Fruit fly (Drosophila melanogaster) whole organism, embryonic: Measurements from ENCODE around the gene Ufsp2.

Source experiments
- Abd-B ChIP-seq: fragments of 200-800 bp; sonication (Bioruptor generic); optimal IDR thresholded peaks from 2 replicates; lab custom pipeline; 2018; ENCODE audit warnings: missing biosample characterization, mild to moderate bottlenecking, missing genetic modification characterization, moderate library complexity
- Atf3 ChIP-seq: fragments of 200-800 bp; sonication (Bioruptor generic); optimal IDR thresholded peaks from 3 replicates; lab custom pipeline; 2016; ENCODE audit warnings: missing biosample characterization, missing genetic modification characterization
- BEAF-32 ChIP-seq: fragments of 200-800 bp; sonication (Bioruptor generic); optimal IDR thresholded peaks from 3 replicates; lab custom pipeline; 2017; ENCODE audit warnings: missing biosample characterization, missing genetic modification characterization, mild to moderate bottlenecking, moderate library complexity, missing genetic modification reagents
- CG10274 ChIP-seq: fragments of 200-800 bp; sonication (Bioruptor generic); optimal IDR thresholded peaks from 3 replicates; lab custom pipeline; 2017; ENCODE audit warnings: missing biosample characterization, mild to moderate bottlenecking, missing genetic modification characterization
- CG10654 ChIP-seq: fragments of 200-800 bp; sonication (Bioruptor generic); optimal IDR thresholded peaks from 2 replicates; lab custom pipeline; 2016; ENCODE audit warnings: missing biosample characterization, missing genetic modification characterization
- CG14860 ChIP-seq: fragments of 200-800 bp; sonication (Bioruptor generic); IDR thresholded peaks from 3 replicates; pipeline ENCODE4 v1.3.6; 2022; ENCODE audit warnings: missing biosample characterization, missing genetic modification characterization; ENCODE audit not compliant: partially characterized antibody
- CG14965 ChIP-seq: fragments of 200-800 bp; sonication (Bioruptor generic); optimal IDR thresholded peaks from 2 replicates; lab custom pipeline; 2016; ENCODE audit warnings: missing biosample characterization, missing genetic modification characterization, borderline replicate concordance
- CG15514 ChIP-seq: fragments of 200-800 bp; sonication (Bioruptor generic); optimal IDR thresholded peaks from 3 replicates; lab custom pipeline; 2017; ENCODE audit warnings: missing biosample characterization, missing genetic modification characterization, mild to moderate bottlenecking, moderate library complexity, missing genetic modification reagents
- CG16813 ChIP-seq: fragments of 200-800 bp; sonication (Bioruptor generic); IDR thresholded peaks from 3 replicates; pipeline ENCODE4 v1.3.6; 2022; ENCODE audit warnings: missing biosample characterization, missing genetic modification characterization; ENCODE audit not compliant: partially characterized antibody
- CG17612 ChIP-seq: fragments of 200-800 bp; sonication (Bioruptor generic); IDR thresholded peaks from 2 replicates; pipeline ENCODE4 v1.3.6; 2022; ENCODE audit warnings: missing biosample characterization, missing genetic modification characterization
- CG18262 ChIP-seq: fragments of 200-800 bp; optimal IDR thresholded peaks from 3 replicates; lab custom pipeline; 2019; ENCODE audit warnings: missing biosample characterization, mild to moderate bottlenecking, missing genetic modification characterization, moderate library complexity
- CG2199 ChIP-seq: fragments of 200-800 bp; sonication (Bioruptor generic); IDR thresholded peaks from 3 replicates; pipeline ENCODE4 v1.3.6; 2022; ENCODE audit warnings: missing biosample characterization, missing genetic modification characterization
- CG32767 ChIP-seq: fragments of 200-800 bp; sonication (Bioruptor generic); IDR thresholded peaks from 2 replicates; pipeline ENCODE4 v1.3.6; 2022; ENCODE audit warnings: missing biosample characterization, missing genetic modification characterization
- CG34224 ChIP-seq: fragments of 200-800 bp; sonication (Bioruptor generic); IDR thresholded peaks from 3 replicates; pipeline ENCODE4 v1.3.6; 2022; ENCODE audit warnings: missing biosample characterization, missing genetic modification characterization; ENCODE audit not compliant: partially characterized antibody
- CG4617 ChIP-seq: fragments of 200-800 bp; sonication (Bioruptor generic); optimal IDR thresholded peaks from 3 replicates; lab custom pipeline; 2016; ENCODE audit warnings: missing biosample characterization, missing genetic modification characterization, borderline replicate concordance
- CG4730 ChIP-seq: fragments of 200-800 bp; sonication (Bioruptor generic); IDR thresholded peaks from 2 replicates; pipeline ENCODE4 v1.3.6; 2022; ENCODE audit warnings: missing biosample characterization, missing genetic modification characterization
- CG5180 ChIP-seq: fragments of 200-800 bp; sonication (Bioruptor generic); optimal IDR thresholded peaks from 3 replicates; lab custom pipeline; 2017; ENCODE audit warnings: missing biosample characterization, missing genetic modification characterization, mild to moderate bottlenecking, moderate library complexity, missing genetic modification reagents
- CG6854 ChIP-seq: fragments of 200-800 bp; sonication (Bioruptor generic); optimal IDR thresholded peaks from 3 replicates; lab custom pipeline; 2017; ENCODE audit warnings: missing biosample characterization, mild to moderate bottlenecking, missing genetic modification characterization
- CG7839 ChIP-seq: fragments of 200-800 bp; sonication (Bioruptor generic); optimal IDR thresholded peaks from 3 replicates; lab custom pipeline; 2018; ENCODE audit warnings: missing biosample characterization, mild to moderate bottlenecking, missing genetic modification characterization, moderate library complexity
- CG7928 ChIP-seq: fragments of 200-800 bp; sonication (Bioruptor generic); optimal IDR thresholded peaks from 2 replicates; lab custom pipeline; 2017; ENCODE audit warnings: missing biosample characterization, mild to moderate bottlenecking, missing genetic modification characterization
- Dbx ChIP-seq: fragments of 200-800 bp; sonication (Bioruptor generic); IDR thresholded peaks from 3 replicates; pipeline ENCODE4 v1.3.6; 2022; ENCODE audit warnings: missing biosample characterization, missing genetic modification characterization
- Deaf1 ChIP-seq: fragments of 200-800 bp; optimal IDR thresholded peaks from 3 replicates; lab custom pipeline; 2019; ENCODE audit warnings: missing biosample characterization, mild to moderate bottlenecking, missing genetic modification characterization, moderate library complexity
- Fer1 ChIP-seq: fragments of 200-800 bp; sonication (Bioruptor generic); optimal IDR thresholded peaks from 2 replicates; lab custom pipeline; 2017; ENCODE audit warnings: missing biosample characterization, mild to moderate bottlenecking, missing genetic modification characterization
- H15 ChIP-seq: fragments of 200-800 bp; sonication (Bioruptor generic); IDR thresholded peaks from 3 replicates; pipeline ENCODE4 v1.3.6; 2022; ENCODE audit warnings: missing biosample characterization, missing genetic modification characterization
- Lpt ChIP-seq: fragments of >200 bp; optimal IDR thresholded peaks from 2 replicates; lab custom pipeline; 2018; ENCODE audit warnings: missing biosample characterization, missing genetic modification characterization
- NFAT ChIP-seq: fragments of 200-800 bp; sonication (Bioruptor generic); IDR thresholded peaks from 2 replicates; pipeline ENCODE4 v1.3.6; 2022; ENCODE audit warnings: missing biosample characterization, missing genetic modification characterization
- Nf-YA ChIP-seq: fragments of 200-800 bp; sonication (Bioruptor generic); IDR thresholded peaks from 2 replicates; pipeline ENCODE4 v1.3.6; 2022; ENCODE audit warnings: missing biosample characterization, missing genetic modification characterization
- Nf-YC ChIP-seq: fragments of 200-800 bp; optimal IDR thresholded peaks from 3 replicates; lab custom pipeline; 2019; ENCODE audit warnings: missing biosample characterization, mild to moderate bottlenecking, missing genetic modification characterization, moderate library complexity
- Tbp ChIP-seq: fragments of >200 bp; optimal IDR thresholded peaks from 2 replicates; lab custom pipeline; 2018; ENCODE audit warnings: missing biosample characterization, missing genetic modification characterization
- ase ChIP-seq: fragments of 200-800 bp; sonication (Bioruptor generic); IDR thresholded peaks from 3 replicates; pipeline ENCODE4 v1.3.6; 2022; ENCODE audit warnings: missing biosample characterization, missing genetic modification characterization
- bsh ChIP-seq, 2 experiments: fragments of 200-800 bp; sonication (Bioruptor generic); optimal IDR thresholded peaks; 2 replicates each; lab custom pipeline; 2017 to 2018; ENCODE audit warnings: mild to moderate bottlenecking in 2 of 2, missing biosample characterization in 2 of 2, missing genetic modification characterization in 2 of 2, moderate library complexity in 1 of 2
- ci ChIP-seq: fragments of 200-800 bp; sonication (Bioruptor generic); IDR thresholded peaks from 3 replicates; pipeline ENCODE4 v1.3.6; 2022; ENCODE audit warnings: missing biosample characterization, missing genetic modification characterization
- crol ChIP-seq: fragments of 200-800 bp; sonication (Bioruptor generic); IDR thresholded peaks from 2 replicates; pipeline ENCODE4 v1.3.6; 2022; ENCODE audit warnings: missing biosample characterization, missing genetic modification characterization
- dan ChIP-seq: fragments of 200-800 bp; sonication (Bioruptor generic); IDR thresholded peaks from 2 replicates; pipeline ENCODE4 v1.3.6; 2022; ENCODE audit warnings: missing biosample characterization, missing genetic modification characterization
- fd102C ChIP-seq: fragments of 200-800 bp; sonication (Bioruptor generic); optimal IDR thresholded peaks from 2 replicates; lab custom pipeline; 2018; ENCODE audit warnings: missing biosample characterization, mild to moderate bottlenecking, missing genetic modification characterization, moderate library complexity
- gce ChIP-seq: fragments of 200-800 bp; sonication (Bioruptor generic); IDR thresholded peaks from 3 replicates; pipeline ENCODE4 v1.3.6; 2022; ENCODE audit warnings: missing biosample characterization, missing genetic modification characterization
- grau ChIP-seq: fragments of 200-800 bp; optimal IDR thresholded peaks from 3 replicates; lab custom pipeline; 2019; ENCODE audit warnings: missing biosample characterization, mild to moderate bottlenecking, missing genetic modification characterization, moderate library complexity
- hb ChIP-seq: fragments of 200-800 bp; sonication (Bioruptor generic); IDR thresholded peaks from 3 replicates; pipeline ENCODE4 v1.3.6; 2022; ENCODE audit warnings: missing biosample characterization, missing genetic modification characterization; ENCODE audit not compliant: partially characterized antibody
- ken ChIP-seq: fragments of 200-800 bp; sonication (Bioruptor generic); IDR thresholded peaks from 3 replicates; pipeline ENCODE4 v1.3.6; 2022; ENCODE audit warnings: missing biosample characterization, missing genetic modification characterization
- lbe ChIP-seq: fragments of 200-800 bp; sonication (Bioruptor generic); optimal IDR thresholded peaks from 2 replicates; lab custom pipeline; 2016; ENCODE audit warnings: missing biosample characterization, mild to moderate bottlenecking, missing genetic modification characterization
- otp ChIP-seq: fragments of 200-800 bp; sonication (Bioruptor generic); IDR thresholded peaks from 3 replicates; pipeline ENCODE4, ENCODE4 v1.3.6; 2022; ENCODE audit warnings: missing biosample characterization, missing genetic modification characterization
- psq ChIP-seq: fragments of 200-800 bp; sonication (Bioruptor generic); optimal IDR thresholded peaks from 2 replicates; lab custom pipeline; 2017; ENCODE audit warnings: missing biosample characterization, missing genetic modification characterization
- rib ChIP-seq: fragments of 200-800 bp; sonication (Bioruptor generic); IDR thresholded peaks from 2 replicates; pipeline ENCODE4 v1.3.6; 2022; ENCODE audit warnings: missing biosample characterization, missing genetic modification characterization
- sens ChIP-seq: fragments of 200-800 bp; sonication (Bioruptor generic); peaks from one replicate; lab custom pipeline; 2016; ENCODE audit warnings: missing biosample characterization, missing genetic modification characterization
- so ChIP-seq: fragments of 200-800 bp; sonication (Bioruptor generic); IDR thresholded peaks from 3 replicates; pipeline ENCODE4 v1.3.6; 2022; ENCODE audit warnings: missing biosample characterization, missing genetic modification characterization
- trem ChIP-seq: fragments of 200-800 bp; optimal IDR thresholded peaks from 3 replicates; lab custom pipeline; 2019; ENCODE audit warnings: missing biosample characterization, mild to moderate bottlenecking, missing genetic modification characterization, moderate library complexity
- ttk ChIP-seq: fragments of 200-800 bp; sonication (Bioruptor generic); IDR thresholded peaks from 2 replicates; pipeline ENCODE4 v2.1.2; 2022; ENCODE audit warnings: missing biosample characterization, missing genetic modification characterization
- vfl ChIP-seq: fragments of 200-800 bp; sonication (Bioruptor generic); optimal IDR thresholded peaks from 2 replicates; lab custom pipeline; 2016; ENCODE audit warnings: missing biosample characterization, missing genetic modification characterization

Gene Ufsp2

DNA sequence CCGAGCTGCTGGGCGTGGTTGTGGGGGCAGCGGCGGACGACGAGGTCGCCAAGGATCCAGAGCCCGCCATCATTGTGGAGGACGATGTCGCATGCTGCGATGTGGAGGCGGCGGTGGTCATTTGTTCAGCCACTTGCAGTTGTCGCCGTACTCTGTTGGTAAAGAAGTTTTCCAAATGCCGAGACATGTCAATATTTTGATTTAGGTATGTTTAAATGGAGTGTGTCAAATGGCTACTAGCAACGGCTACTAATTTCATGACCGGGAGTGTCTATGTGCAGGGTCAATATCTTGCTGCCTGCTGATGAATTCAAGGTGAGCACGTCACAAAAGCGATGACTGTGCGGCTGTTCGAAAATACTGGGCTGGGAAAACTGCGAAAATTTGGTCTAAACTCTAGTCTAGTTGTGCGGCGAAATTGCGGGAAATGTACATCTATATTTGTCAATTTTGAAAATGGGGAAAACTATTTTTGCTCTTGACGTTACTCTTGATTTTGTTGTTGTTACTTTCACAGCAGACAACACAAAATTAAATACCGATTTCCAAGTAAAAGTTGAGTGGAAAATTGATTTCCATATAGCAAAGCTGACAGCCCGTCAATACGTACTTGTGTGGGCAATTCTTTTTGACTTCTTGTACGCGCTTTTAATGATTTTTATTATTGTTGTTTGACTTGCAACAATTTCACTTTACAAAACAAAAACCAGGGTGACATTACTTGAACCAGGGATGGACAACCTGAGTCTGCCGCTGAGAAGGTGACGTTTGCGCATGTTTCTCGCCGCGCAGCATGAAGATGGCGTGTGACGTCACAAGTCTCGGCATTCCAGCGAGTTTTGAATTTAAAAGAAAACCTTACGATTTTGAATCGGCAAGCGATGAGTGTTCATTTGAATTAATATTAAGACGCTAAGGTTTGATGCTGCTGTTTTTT, 11.3 kb downstream of the Ufsp2 start, which contains the start of gene CG7656 (continued):
- TF ChIP-seq CG4730 (GFP tag; lab: Robert Waterston, UW) (peak; percentile 14; the same call in 1 of the 2 replicates), CG2199 (GFP tag; lab: Robert Waterston, UW) (peak; percentile 70; the same call in 1 of the 3 replicates), CG10654 (GFP tag; lab: Kevin White, UChicago) (peak; percentile 40), Tbp (GFP tag; lab: Kevin White, UChicago) (no peak), trem (tag; lab: Kevin White, UChicago) (no peak), CG15514 (peak; percentile 42), Nf-YC (tag; lab: Kevin White, UChicago) (no peak), CG7928 (GFP tag; lab: Kevin White, UChicago) (peak; percentile 100), lbe (GFP tag; lab: Kevin White, UChicago) (peak; percentile 54), NFAT (GFP tag; lab: Robert Waterston, UW) (peak; percentile 83), CG32767 (GFP tag; lab: Robert Waterston, UW) (0 out of 2 replicates have a peak, but pooled peaks have one; percentile 50), grau (tag; lab: Kevin White, UChicago) (peak; percentile 17), ttk (peak; percentile 42; the same call in 1 of the 2 replicates), ken (GFP tag; lab: Robert Waterston, UW) (peak; percentile 79), Atf3 (peak; percentile 70), rib (peak; percentile 27; the same call in 1 of the 2 replicates), CG14965 (GFP tag; lab: Kevin White, UChicago) (no peak), CG34224 (GFP tag; lab: Robert Waterston, UW) (no peak), CG16813 (no peak), vfl (GFP tag; lab: Kevin White, UChicago) (peak; percentile 71), Nf-YA (GFP tag; lab: Robert Waterston, UW) (peak; percentile 62), CG6854 (peak; percentile 10), H15 (GFP tag; lab: Robert Waterston, UW) (peak; percentile 31; the same call in 1 of the 3 replicates), gce (GFP tag; lab: Robert Waterston, UW) (peak; percentile 60; the same call in 1 of the 3 replicates), Lpt (no peak), CG5180 (GFP tag; lab: Kevin White, UChicago) (peak; percentile 18), CG17612 (peak; percentile 37; the same call in 1 of the 2 replicates), Dbx (peak; percentile 64; the same call in 2 of the 3 replicates), hb (GFP tag; lab: Robert Waterston, UW) (0 out of 3 replicates have a peak, but pooled peaks have one; percentile 29), bsh (GFP tag; optimal IDR thresholded peaks at IDR 0.05; lab: Kevin White, UChicago) (peak in 1 of 2 experiments; percentile 34), otp (peak; percentile 78), CG10274 (no peak), fd102C (GFP tag; lab: Kevin White, UChicago) (peak; percentile 2), so (GFP tag; lab: Robert Waterston, UW) (peak; percentile 27; the same call in 1 of the 3 replicates), ase (GFP tag; lab: Robert Waterston, UW) (peak; percentile 28; the same call in 1 of the 3 replicates), CG7839 (tag; lab: Kevin White, UChicago) (no peak), Fer1 (GFP tag; lab: Kevin White, UChicago) (no peak), CG4617 (peak; percentile 94), crol (GFP tag; lab: Robert Waterston, UW) (no peak), Abd-B (GFP tag; lab: Kevin White, UChicago) (peak; percentile 7), Deaf1 (tag; lab: Kevin White, UChicago) (no peak), ci (peak; percentile 82), sens (GFP tag; lab: Kevin White, UChicago) (peak; percentile 95), dan (no peak), CG18262 (tag; lab: Kevin White, UChicago) (no peak), BEAF-32 (GFP tag; lab: Kevin White, UChicago) (peak; percentile 10), CG14860 (no peak), psq (GFP tag; lab: Kevin White, UChicago) (no peak)
